Fruit fly (Drosophila melanogaster) ovary, adult (tissue): Measurements from ENCODE around the gene CG9386.

Experiments used
- CG17801 ChIP-seq: fragments of 200-800 bp; optimal IDR thresholded peaks from 2 replicates; lab custom pipeline; 2019; ENCODE audit warnings: missing biosample characterization, mild to moderate bottlenecking, missing genetic modification characterization, moderate library complexity; ENCODE audit not compliant: partially characterized antibody

CG9386 gene

DNA sequence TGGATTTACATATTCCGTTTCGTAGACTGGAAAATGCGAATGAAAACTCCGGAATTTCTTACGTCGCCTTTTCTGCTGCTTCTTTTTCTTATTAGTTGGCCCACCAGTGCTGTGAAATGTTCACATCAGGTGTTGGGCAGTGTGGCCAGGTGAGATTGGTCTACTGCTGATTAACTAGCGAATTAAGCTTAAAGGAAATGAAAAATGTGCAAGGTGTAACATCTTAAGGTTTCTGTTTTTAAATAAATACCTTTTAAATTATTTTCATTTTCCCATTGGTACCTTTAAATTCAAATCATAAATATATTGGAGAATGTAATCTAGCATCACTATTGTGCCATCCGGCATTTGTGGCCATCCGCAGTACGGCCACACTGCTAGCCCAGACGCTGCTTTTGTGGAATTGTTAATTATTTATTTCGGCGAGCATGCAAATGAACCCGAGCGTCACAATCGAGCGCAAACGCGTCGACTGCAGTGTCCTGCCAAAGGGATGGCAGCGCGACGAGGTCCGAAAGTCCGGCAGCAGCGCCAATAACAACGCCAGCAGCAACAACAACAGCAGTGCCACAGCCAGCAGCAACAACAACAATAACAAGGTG lies 4.3 kb upstream of the CG9386 start, which contains the start of the genes AP-1mu and MBD-like:
AP-1mu (minus strand) TSS at position 113 of the 602 bp plus-strand sequence.
MBD-like (plus strand) TSS at position 348 of the 602 bp plus-strand sequence.
- TF ChIP-seq CG17801 (GFP tag; lab: Kevin White, UChicago): peak; percentile 72

DNA sequence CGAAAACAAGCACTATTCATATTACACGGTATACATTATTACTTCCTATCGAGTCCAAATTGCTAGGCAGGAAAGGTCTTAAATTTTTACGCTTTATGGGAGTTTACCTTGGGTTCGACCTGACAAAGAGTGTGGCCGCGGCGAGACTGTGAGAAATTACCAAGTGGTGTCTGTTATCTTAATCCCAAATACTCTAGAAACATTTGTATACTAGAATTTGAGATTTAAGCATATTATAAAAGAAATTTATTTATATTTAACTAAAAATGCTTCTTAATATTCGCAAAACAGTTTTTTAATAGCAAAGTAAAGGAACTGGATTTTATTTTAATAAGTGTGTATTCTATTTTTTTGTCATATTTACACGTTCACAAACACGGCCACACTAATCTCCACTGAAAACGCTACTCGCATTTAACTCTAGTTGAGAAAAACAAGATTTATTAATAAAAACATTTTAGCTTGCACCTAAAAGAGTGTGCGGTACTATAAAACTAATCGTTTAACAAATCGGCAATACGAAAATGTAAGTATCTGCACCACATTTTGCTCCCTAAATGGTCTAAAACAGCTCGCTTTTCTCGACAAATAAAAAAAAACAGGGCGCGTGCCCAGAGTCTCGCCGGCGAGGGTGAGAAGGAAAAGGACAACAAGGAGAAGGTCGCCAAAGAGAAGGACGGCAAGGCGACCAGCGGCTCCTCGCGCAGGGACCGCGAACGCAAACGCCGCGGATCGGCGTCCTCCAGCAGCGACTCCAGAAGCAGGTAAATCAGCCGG lies 3.4 kb downstream of the CG9386 start, which contains the start of the genes mura and RnpS1:
mura (minus strand) TSS at position 148 of the 777 bp plus-strand sequence.
RnpS1 (plus strand) TSS at position 376 of the 777 bp plus-strand sequence.
- no peak for TF ChIP-seq CG17801 (GFP tag; lab: Kevin White, UChicago)

DNA sequence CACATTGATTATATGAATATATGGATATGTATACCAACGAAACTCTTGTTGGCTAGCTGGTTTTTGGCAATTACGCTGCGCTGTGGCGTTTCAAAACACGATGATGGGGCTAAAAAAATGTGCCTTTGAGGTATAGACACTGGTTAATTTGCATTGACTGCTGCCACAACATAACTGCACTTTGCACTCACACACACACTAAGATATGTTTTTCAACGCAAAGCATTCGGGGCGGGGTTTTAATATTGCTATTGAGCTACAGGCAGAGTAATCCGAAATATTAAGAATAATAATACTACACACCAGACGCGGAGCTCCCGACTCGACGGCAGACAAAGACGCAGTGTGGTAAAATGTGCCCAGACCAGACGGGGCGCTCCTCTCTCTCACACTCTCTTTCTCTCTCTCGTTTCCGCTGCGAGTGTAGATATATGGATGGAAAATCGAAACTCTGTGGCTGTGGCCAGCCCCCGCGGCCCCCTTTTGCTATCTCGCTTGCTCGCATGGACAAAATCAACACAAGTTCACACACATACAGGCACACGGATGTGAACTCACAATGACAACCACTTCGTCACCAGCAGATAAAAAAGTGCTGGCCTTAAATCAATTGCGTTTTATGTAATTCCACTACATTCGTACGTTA lies 4.1 kb downstream of the CG9386 start:
- peak; percentile 43 for TF ChIP-seq CG17801 (GFP tag; lab: Kevin White, UChicago)

DNA sequence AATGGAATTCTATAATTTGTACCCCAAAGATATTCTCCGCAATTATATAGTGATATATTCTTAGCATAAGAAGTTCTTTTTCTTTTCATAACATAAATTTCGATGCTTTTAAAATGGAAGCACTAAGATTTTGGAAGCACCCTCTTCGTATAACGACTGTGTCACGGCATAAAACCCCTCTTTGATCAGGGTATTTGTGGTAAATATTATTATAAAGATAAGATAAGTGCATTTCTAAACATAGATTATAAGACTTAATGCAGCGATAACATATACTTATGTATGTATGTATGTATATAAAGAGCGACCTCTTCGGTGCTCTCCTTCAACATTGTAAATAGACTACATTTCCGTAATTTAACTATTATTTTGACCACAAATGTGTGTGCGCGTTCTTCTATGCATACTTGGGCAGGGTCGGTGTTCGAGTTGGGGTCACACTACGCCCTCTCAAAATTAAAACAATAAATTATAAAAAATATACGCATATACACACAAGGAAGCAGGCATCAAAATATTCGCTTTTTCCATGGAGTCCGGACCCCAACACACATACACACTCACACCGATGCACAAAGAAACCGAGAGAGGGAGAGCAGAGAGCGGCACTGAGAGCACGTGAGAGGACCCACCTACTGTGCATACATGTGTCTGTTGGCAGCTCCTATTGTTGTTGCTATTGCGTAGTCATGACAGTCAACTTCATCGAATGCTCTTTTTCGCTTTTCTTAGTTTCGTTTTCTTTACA lies 4.8 kb downstream of the CG9386 start:
- no peak for TF ChIP-seq CG17801 (GFP tag; lab: Kevin White, UChicago)

DNA sequence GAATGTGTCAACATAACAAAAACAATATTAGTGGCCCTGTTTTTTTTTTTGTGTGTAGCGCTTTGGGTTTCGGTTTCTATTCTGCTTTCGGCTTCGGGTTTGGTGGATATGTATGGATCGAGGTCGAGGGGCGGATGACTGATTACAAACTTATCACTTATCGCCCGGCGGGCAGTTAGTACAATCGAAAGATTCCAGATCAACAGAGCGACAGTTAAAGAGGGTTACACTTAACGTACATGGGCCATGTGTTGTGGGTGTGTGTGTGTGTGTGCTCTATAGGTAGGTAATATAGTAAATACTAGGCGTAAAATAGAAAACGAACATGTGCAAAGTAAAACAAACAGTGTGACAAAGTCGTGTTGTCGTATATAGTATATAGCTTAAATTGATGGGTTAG lies 6.4 kb downstream of the CG9386 start:
- TF ChIP-seq CG17801 (GFP tag; lab: Kevin White, UChicago): no peak

DNA sequence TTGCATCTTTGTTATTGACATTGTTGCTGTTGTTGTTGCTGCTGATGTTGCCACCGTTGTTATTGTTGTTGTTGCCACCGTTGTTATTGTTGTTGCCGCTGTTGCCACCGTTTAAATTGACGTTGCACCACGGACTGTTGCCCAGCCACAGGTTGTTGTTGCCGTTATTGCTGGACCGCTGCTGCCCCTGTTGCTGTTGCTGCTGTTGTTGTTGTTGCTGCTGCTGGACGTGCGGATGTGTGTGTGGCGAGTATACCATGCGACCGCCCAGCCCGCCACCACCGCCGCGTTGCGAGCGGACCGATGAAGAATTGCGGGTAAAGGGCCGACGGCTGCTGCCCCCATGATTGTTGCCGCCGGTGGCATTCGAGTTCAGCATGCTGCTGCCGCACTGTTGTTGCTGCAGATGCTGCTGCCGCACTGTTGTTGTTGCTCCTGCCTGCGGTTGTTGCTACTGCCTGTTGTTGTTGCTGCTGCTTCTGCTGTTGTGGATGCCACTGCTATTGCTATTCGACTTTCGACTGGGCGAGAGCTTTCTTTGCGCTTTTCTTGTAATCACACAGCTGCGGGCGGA lies 8.3 kb downstream of the CG9386 start:
- no peak for TF ChIP-seq CG17801 (GFP tag; lab: Kevin White, UChicago)

DNA sequence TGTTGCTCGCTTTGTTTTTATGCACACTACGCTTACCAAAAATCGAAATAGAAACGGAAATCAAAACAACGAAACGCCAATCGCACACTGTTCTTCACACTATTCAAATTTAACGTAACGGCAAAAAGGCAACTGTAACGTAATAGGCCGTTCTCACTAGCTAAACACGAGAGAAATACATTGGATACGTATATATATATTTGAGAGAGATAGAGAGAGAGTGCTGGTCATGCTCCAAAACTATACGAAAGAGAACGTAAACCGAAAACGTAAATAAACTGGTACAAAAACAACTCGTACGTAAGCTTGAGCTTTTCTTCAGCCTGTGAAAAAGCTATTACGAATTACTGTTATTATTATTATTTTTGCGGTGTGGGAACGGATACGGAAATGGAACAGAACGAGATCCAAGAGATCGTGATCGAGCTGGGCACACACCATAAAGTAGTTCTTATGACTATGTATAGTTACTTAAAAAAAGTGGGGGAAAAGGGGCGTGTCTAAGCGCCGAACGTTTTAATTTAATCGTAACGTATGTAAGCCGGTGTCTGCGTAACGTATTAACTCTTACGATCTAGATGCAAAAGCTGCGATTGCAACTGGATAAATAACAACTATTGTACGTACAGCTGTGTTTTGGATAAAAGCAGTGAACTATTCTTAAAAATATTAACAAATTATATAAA lies 11.6 kb downstream of the CG9386 start:
- no peak for TF ChIP-seq CG17801 (GFP tag; lab: Kevin White, UChicago)

DNA sequence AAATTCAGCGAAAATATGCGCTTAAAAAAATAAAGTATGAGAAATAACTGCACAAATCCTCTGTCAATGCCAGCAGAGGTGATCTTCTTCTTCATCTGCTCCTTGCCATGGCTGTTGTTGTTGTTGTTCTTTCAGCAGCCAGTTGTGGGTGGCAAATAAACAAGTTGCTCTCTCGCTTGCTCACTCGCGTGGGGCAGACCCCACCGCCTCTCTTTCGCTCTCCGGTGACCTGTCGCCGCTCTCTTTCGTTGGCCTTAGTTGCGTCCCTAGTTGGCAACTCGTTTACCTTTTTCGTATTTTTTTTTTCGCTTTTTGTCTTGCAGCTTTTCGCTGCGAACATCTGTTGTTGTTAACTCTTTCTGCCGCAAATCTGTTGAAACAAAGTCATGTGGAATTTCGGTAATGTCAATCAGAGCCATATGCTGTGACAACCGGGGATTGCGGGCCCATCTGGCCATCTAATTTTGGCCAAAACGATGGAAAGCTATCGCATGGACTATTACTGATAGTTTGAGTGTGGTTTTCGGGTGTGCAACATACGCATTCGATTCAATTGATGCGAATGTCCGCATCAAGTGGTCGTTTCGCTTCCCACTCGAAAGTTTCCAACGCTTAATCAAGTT lies 20.5 kb downstream of the CG9386 start:
- TF ChIP-seq CG17801 (GFP tag; lab: Kevin White, UChicago): no peak

DNA sequence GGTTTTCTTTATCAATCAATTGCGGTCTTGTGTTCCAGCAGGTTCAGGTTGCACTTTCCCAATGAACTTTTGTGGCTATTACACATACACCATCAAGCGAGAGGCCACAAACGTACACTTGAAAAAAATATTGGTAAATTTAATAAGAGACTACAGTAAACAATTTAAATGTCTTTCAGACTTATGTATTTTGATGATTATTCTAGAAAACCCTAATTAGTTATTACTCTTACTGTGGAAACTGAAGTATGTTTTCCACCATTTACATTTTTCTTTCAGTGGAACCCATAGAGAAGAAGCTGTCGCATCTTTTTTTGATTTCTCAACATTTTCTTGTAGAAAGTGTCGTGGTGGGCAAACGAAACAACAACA lies 21.1 kb downstream of the CG9386 start:
- TF ChIP-seq CG17801 (GFP tag; lab: Kevin White, UChicago): peak; percentile 72

DNA sequence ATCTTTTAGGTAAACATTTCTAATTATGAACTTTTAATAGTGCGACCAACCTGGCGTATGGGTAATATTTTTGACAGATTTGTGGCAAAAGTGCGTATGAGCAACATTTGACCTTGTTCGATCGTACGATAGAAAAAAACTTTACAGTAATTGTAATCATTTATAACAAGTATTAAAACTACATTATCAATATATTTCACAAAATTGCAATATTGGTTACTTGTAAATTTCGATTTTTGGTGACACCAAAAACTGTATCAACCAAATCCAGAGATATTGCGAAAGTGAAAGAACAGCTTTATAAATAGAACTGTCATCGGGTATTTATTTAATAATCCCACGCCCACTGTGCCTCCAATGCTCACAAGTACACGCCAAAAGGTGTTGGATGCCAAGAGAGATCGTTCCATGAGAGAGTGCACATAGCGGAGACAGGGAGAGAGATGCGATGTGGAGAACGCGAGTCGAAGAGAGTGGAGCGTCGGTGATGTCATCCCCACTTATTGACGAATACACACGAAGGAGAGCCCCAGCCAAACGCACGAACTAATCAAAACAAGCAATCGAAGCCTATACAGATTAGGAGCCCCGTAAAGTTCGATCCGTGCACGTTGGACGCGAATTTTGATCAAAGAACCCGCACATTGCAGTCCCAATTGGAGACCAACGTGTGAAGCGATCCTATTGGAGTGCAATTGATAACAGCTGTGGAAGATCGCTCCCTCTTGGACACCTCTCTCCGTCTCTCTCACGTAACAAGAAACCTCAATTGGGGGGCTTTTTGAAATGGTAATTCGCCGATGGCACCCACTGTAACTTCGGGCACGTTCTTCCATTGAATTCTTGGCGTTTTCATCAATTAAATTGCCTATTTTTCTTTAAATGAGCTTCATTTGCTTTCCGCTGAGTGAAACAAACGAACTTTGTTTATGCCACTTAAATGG lies 21.8 kb downstream of the CG9386 start:
- TF ChIP-seq CG17801 (GFP tag; lab: Kevin White, UChicago): peak; percentile 77

DNA sequence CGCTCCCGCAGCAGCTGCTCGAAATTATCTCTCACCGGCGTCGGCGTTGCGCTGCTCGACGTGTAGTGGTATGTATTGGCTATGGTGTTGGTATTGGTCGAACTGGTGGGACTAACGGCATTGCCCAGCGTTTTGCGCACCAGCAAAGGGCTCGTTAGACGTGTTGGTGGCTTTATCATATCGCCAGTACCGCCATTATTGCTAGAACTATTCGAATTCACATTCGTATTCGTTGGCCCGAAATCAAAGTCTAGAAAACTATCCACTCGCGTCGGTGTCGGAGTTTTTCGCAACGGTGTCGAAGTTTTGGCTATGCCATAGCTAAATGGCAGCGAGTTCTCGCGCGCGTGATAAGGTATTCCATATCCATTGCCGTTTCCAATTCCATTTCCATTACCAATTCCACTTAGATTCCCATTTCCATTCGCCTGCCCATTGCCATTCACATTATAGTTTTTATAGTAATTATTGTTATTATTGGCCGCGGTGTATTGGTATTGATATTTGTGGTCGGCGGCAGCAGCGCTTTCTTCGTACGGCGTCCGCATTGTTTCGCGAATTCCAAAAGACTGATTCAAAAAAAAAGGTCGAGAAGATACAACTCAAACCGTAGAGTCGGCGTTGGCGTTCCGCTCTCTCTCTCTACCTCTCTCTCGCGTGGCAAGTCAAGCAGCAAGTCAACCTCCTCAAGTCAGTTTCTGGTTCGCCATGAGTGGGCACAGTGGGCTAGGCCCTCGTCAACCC lies 22.6 kb downstream of the CG9386 start, which contains the start of gene by:
by (minus strand) TSS at position 575 of the 744 bp plus-strand sequence.
- no peak for TF ChIP-seq CG17801 (GFP tag; lab: Kevin White, UChicago)

DNA sequence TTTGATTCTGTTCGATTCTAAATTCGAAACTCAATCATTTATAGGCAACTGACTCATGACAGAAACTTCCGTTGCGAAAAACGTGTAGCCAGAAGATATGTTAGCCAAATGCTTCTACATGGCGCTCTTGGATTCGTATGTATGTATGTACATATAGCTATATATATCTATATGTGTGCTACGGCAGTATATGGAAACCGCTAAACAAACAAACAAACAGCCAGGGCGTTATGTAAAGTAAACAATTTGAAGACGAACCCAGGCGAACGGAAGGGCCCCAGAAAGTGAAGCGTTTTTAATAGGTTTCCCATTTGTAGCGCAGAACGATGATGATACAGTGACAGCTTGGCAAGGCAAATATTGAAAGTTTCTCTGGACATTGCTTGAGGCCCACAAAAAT lies 25.3 kb downstream of the CG9386 start:
- TF ChIP-seq CG17801 (GFP tag; lab: Kevin White, UChicago): no peak
